Worm (Caenorhabditis elegans) whole organism, mixed stage, embryonic: ENCODE results near the gene R05G9.5.

Experiments
- bed-3 ChIP-seq: fragments of 200-800 bp; sonication (Bioruptor generic); optimal IDR thresholded peaks from 3 replicates; lab custom pipeline; 2018; ENCODE audit warnings: mild to moderate bottlenecking, missing genetic modification characterization, moderate library complexity, missing compliant biosample characterization
- blmp-1 ChIP-seq: fragments of 150-350 bp; optimal IDR thresholded peaks from 2 replicates; lab custom pipeline; 2014; ENCODE audit warnings: missing biosample characterization, missing genetic modification characterization
- ceh-83 ChIP-seq: fragments of 200-800 bp; sonication (Bioruptor generic); optimal IDR thresholded peaks from 2 replicates; lab custom pipeline; 2018; ENCODE audit warnings: mild to moderate bottlenecking, missing genetic modification characterization, missing compliant biosample characterization
- ces-1 ChIP-seq: fragments of 150-350 bp; optimal IDR thresholded peaks from 2 replicates; lab custom pipeline; 2014; ENCODE audit warnings: missing biosample characterization, missing genetic modification reagents, missing genetic modification characterization
- cnd-1 ChIP-seq: fragments of 200-800 bp; sonication (Bioruptor generic); optimal IDR thresholded peaks from 2 replicates; lab custom pipeline; 2018; ENCODE audit warnings: mild to moderate bottlenecking, missing genetic modification characterization, missing compliant biosample characterization
- drap-1 ChIP-seq: fragments of 200-800 bp; sonication (Bioruptor generic); optimal IDR thresholded peaks from 3 replicates; lab custom pipeline; 2018; ENCODE audit warnings: mild to moderate bottlenecking, missing genetic modification characterization, missing compliant biosample characterization
- elt-1 ChIP-seq: sonication (generic microtip); optimal IDR thresholded peaks from 2 replicates; lab custom pipeline; 2017; ENCODE audit warnings: missing genetic modification characterization, mild to moderate bottlenecking, missing compliant biosample characterization, antibody characterized with exemption, moderate library complexity, borderline replicate concordance; ENCODE audit not compliant: insufficient read depth
- elt-3 ChIP-seq: fragments of 150-350 bp; optimal IDR thresholded peaks from 2 replicates; lab custom pipeline; 2014; ENCODE audit warnings: missing biosample characterization, missing genetic modification characterization
- flh-1 ChIP-seq: fragments of 200-800 bp; sonication (Bioruptor generic); optimal IDR thresholded peaks from 2 replicates; lab custom pipeline; 2018; ENCODE audit warnings: mild to moderate bottlenecking, missing genetic modification characterization, moderate library complexity, missing compliant biosample characterization
- ham-2 ChIP-seq: fragments of 200-800 bp; sonication (Bioruptor generic); optimal IDR thresholded peaks from 2 replicates; lab custom pipeline; 2018; ENCODE audit warnings: mild to moderate bottlenecking, missing genetic modification characterization, missing compliant biosample characterization
- hlh-1 ChIP-seq: fragments of 150-350 bp; optimal IDR thresholded peaks from 2 replicates; lab custom pipeline; 2014; ENCODE audit warnings: missing biosample characterization, missing genetic modification reagents, missing genetic modification characterization
- lin-13 ChIP-seq: fragments of 150-350 bp; optimal IDR thresholded peaks from 2 replicates; lab custom pipeline; 2014; ENCODE audit warnings: missing biosample characterization, missing genetic modification characterization
- lin-32 ChIP-seq: fragments of 200-800 bp; sonication (Bioruptor generic); optimal IDR thresholded peaks from 2 replicates; lab custom pipeline; 2018; ENCODE audit warnings: mild to moderate bottlenecking, missing genetic modification characterization, missing compliant biosample characterization
- lsy-2 ChIP-seq: fragments of 150-350 bp; optimal IDR thresholded peaks from 2 replicates; lab custom pipeline; 2014; ENCODE audit warnings: missing biosample characterization, missing genetic modification characterization
- mep-1 ChIP-seq: fragments of 150-350 bp; optimal IDR thresholded peaks from 2 replicates; lab custom pipeline; 2017; ENCODE audit warnings: missing biosample characterization, missing genetic modification reagents, missing genetic modification characterization, inconsistent platforms
- mls-2 ChIP-seq: sonication (generic microtip); optimal IDR thresholded peaks from 2 replicates; lab custom pipeline; 2016; ENCODE audit warnings: mild to moderate bottlenecking, missing genetic modification characterization, moderate library complexity, missing compliant biosample characterization
- nhr-12 ChIP-seq: fragments of 150-350 bp; optimal IDR thresholded peaks from 2 replicates; lab custom pipeline; 2014; ENCODE audit warnings: missing biosample characterization, missing genetic modification characterization
- nhr-2 ChIP-seq: fragments of 150-350 bp; optimal IDR thresholded peaks from 2 replicates; lab custom pipeline; 2014; ENCODE audit warnings: missing biosample characterization, missing genetic modification characterization
- nhr-237 ChIP-seq: fragments of 150-350 bp; optimal IDR thresholded peaks from 2 replicates; lab custom pipeline; 2014; ENCODE audit warnings: missing biosample characterization, missing genetic modification characterization
- nhr-28 ChIP-seq: fragments of 150-350 bp; optimal IDR thresholded peaks from 2 replicates; lab custom pipeline; 2014; ENCODE audit warnings: missing biosample characterization, missing genetic modification characterization
- nhr-76 ChIP-seq: sonication (generic microtip); optimal IDR thresholded peaks from 2 replicates; lab custom pipeline; 2017; ENCODE audit warnings: missing biosample characterization, missing genetic modification characterization
- pha-4 ChIP-seq: fragments of 150-350 bp; optimal IDR thresholded peaks from 2 replicates; lab custom pipeline; 2018; ENCODE audit warnings: missing biosample characterization, missing genetic modification reagents, missing genetic modification characterization
- sem-2 ChIP-seq: fragments of 200-800 bp; sonication (Bioruptor generic); optimal IDR thresholded peaks from 2 replicates; lab custom pipeline; 2018; ENCODE audit warnings: mild to moderate bottlenecking, missing genetic modification characterization, missing compliant biosample characterization
- snpc-4 ChIP-seq: fragments of 150-350 bp; optimal IDR thresholded peaks from 2 replicates; lab custom pipeline; 2014; ENCODE audit warnings: missing biosample characterization, missing genetic modification characterization
- sptf-1 ChIP-seq: sonication (generic microtip); optimal IDR thresholded peaks from 2 replicates; lab custom pipeline; 2017; ENCODE audit warnings: mild to moderate bottlenecking, missing genetic modification characterization, moderate library complexity, missing compliant biosample characterization
- tbx-8 ChIP-seq: fragments of 200-800 bp; sonication (Bioruptor generic); optimal IDR thresholded peaks from 2 replicates; lab custom pipeline; 2018; ENCODE audit warnings: mild to moderate bottlenecking, missing genetic modification characterization, moderate library complexity, missing compliant biosample characterization
- unc-120 ChIP-seq: sonication (generic microtip); optimal IDR thresholded peaks from 2 replicates; lab custom pipeline; 2017; ENCODE audit warnings: missing genetic modification characterization, missing compliant biosample characterization; ENCODE audit not compliant: poor library complexity, severe bottlenecking
- unc-39 ChIP-seq: fragments of 150-350 bp; optimal IDR thresholded peaks from 2 replicates; lab custom pipeline; 2014; ENCODE audit warnings: missing biosample characterization, missing genetic modification characterization
- unc-62 ChIP-seq: fragments of 150-350 bp; optimal IDR thresholded peaks from 2 replicates; lab custom pipeline; 2014; ENCODE audit warnings: missing biosample characterization, missing genetic modification reagents, missing genetic modification characterization
- zip-8 ChIP-seq: fragments of 150-350 bp; optimal IDR thresholded peaks from 2 replicates; lab custom pipeline; 2014; ENCODE audit warnings: missing biosample characterization, missing genetic modification characterization
- ztf-11 ChIP-seq: fragments of 150-350 bp; optimal IDR thresholded peaks from 2 replicates; lab custom pipeline; 2014; ENCODE audit warnings: missing biosample characterization, missing genetic modification characterization

Gene R05G9.5

DNA sequence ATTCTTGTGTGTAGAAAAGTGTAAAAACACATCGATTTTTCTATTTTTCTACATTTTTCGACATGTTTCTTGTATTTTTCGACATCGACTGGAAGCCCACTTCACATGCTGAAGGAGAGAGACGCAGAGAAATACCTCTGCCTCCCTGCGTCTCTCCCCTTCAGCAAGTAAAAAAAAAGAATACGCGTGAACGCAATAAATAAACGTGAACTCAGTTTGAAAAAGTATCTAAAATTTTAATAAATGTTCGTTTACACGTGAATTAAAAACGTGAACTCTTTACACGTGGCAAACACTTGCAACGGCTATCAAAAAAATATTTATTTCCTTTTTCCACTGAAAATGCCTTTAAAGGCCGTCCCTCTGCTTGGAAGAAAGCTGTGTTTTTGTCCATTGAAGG is 2.8 kb upstream of the R05G9.5 start, which contains the start of gene R05G9.1:
R05G9.1 (plus strand) TSS at position 343 of the 400 bp plus-strand sequence.
- TF ChIP-seq nhr-237 (tag; lab: Kevin White, UChicago) = no peak
- TF ChIP-seq mep-1 (tag; lab: Kevin White, UChicago) = no peak
- TF ChIP-seq zip-8 (tag; lab: Kevin White, UChicago) = no peak

DNA sequence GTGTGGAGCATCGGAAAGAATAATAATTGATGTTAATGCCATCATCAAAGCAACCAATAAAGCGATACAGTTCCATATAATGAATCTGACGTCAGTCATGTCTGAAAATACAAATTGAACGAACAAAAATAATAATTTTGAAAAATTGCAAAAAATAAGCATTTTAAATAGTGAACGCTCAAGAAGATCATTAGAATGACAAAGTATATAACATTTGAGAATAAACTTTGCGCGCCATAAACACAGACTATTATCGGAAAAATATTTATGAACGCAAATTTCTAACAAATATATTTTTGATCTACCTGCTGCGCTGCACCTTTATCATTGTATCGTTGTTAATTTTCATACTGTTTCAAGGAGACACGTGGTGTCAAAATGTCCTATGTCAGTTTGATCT is 1.4 kb upstream of the R05G9.5 start, which contains the start of gene R05G9.3:
R05G9.3 (minus strand) TSS at position 101 of the 400 bp plus-strand sequence.
- TF ChIP-seq flh-1 (GFP tag; lab: Kevin White, UChicago) (no peak), mls-2 (tag; lab: Kevin White, UChicago) (no peak), lin-13 (no peak), lsy-2 (no peak), unc-120 (tag; lab: Kevin White, UChicago) (no peak), ces-1 (GFP tag; lab: Kevin White, UChicago) (no peak), nhr-28 (tag; lab: Kevin White, UChicago) (no peak), elt-1 (tag; lab: Kevin White, UChicago) (no peak), nhr-12 (tag; lab: Kevin White, UChicago) (no peak), elt-3 (tag; lab: Kevin White, UChicago) (no peak), nhr-2 (tag; lab: Kevin White, UChicago) (no peak), cnd-1 (tag; lab: Kevin White, UChicago) (no peak), unc-39 (no peak), tbx-8 (GFP tag; lab: Kevin White, UChicago) (no peak), pha-4 (no peak), sptf-1 (tag; lab: Kevin White, UChicago) (no peak), drap-1 (GFP tag; lab: Kevin White, UChicago) (no peak), hlh-1 (tag; lab: Kevin White, UChicago) (no peak), sem-2 (GFP tag; lab: Kevin White, UChicago) (no peak)

DNA sequence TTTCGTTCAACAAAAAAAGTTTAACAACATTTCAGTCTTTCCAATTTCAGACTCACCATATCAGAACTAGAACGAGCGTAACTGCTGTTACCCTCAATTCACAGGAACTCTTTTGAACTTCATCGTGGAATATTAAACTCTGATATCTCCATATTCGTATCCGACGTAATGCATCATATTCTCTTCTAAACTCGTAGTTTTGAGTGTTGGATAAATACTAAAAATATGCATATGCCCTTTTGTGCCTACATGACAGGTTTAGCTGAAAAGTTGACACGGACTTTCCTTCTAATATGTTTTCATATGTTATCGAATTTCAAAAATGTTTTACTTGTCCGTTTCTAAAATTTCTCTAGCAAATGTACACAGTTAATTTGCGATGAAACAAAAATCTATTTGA is 994 bp downstream of the R05G9.5 start, which contains the start of gene twk-49:
twk-49 (minus strand) TSS at position 101 of the 400 bp plus-strand sequence.
- TF ChIP-seq mls-2 (tag; lab: Kevin White, UChicago) (no peak), ceh-83 (GFP tag; lab: Kevin White, UChicago) (no peak), nhr-12 (tag; lab: Kevin White, UChicago) (no peak), nhr-76 (tag; lab: Kevin White, UChicago) (no peak), flh-1 (GFP tag; lab: Kevin White, UChicago) (no peak), lin-13 (no peak), lin-32 (no peak), sem-2 (GFP tag; lab: Kevin White, UChicago) (no peak), unc-62 (GFP tag; lab: Kevin White, UChicago) (no peak), nhr-2 (tag; lab: Kevin White, UChicago) (no peak), ham-2 (GFP tag; lab: Kevin White, UChicago) (no peak), bed-3 (GFP tag; lab: Kevin White, UChicago) (no peak), ztf-11 (tag; lab: Kevin White, UChicago) (no peak)

DNA sequence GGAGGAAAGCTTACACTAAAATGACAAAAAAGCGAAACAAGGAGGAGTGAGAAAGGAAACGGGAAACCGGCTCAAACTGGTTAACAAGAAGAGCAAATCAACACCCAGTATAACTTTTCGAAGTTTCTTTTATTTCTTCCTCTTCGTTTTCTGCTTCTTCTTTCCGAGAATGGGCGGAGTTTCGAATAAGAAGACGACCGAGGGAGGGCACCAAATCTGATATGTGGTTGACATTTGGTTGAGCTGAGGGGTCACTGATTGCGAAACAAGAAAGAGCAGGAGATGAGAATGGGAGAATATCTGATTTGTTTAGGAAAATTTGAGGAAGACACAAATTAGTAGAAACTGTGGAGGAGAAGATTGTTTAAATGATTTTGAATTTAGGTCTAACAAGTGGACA is 1.5 kb downstream of the R05G9.5 start:
- TF ChIP-seq sptf-1 (tag; lab: Kevin White, UChicago) = no peak
- no peak for TF ChIP-seq lsy-2
- TF ChIP-seq ces-1 (GFP tag; lab: Kevin White, UChicago) = peak; percentile 52

DNA sequence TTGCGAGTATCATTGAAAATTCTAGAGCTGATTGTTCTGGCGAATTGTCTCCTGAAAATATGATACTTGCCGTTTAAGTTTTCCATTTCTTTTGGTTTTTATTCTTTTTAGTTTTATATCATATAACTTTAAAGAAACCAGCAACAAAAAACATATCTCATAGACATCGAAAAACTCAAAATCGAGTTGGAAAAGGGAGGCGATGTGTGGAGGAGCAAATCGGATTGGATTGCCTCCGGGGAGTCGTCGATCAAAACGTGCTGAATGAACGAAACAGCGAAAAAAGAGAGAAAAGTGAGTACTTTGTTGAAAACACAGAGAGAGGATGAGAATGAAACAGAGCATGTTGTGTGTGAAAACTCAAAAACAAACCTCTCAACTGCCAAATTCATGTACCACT is 2.9 kb downstream of the R05G9.5 start:
- peak; percentile 34 for TF ChIP-seq ces-1 (GFP tag; lab: Kevin White, UChicago)
- no peak for TF ChIP-seq mls-2 (tag; lab: Kevin White, UChicago)
- TF ChIP-seq, all 35 proteins: peak for 1

DNA sequence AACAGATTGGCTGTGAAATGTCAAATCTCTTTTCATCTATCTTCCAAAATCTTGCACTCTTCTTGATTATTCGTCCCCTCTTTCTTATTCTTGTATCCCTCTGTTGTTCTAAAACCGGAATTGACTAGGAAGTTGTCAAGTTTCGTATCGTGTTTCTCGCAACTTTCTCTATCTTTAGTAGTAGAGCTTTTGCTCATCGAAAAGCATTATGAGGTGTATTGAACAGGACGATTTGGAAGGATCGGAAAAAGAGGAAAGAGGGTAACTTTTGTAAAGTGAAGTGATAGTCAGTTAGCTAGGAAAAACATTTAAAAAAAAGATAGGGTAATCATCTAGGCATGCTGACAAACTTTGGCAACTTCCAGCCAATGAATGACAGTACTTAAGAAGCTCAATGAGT is 3.6 kb downstream of the R05G9.5 start:
- TF ChIP-seq unc-120 (tag; lab: Kevin White, UChicago) = no peak
- TF ChIP-seq flh-1 (GFP tag; lab: Kevin White, UChicago) = no peak
- TF ChIP-seq sptf-1 (tag; lab: Kevin White, UChicago) = no peak
- no peak for TF ChIP-seq elt-3 (tag; lab: Kevin White, UChicago)
- no peak for TF ChIP-seq lin-32
- no peak for TF ChIP-seq blmp-1 (tag; lab: Kevin White, UChicago)
- TF ChIP-seq tbx-8 (GFP tag; lab: Kevin White, UChicago) = no peak
- no peak for TF ChIP-seq zip-8 (tag; lab: Kevin White, UChicago)
- TF ChIP-seq drap-1 (GFP tag; lab: Kevin White, UChicago) = no peak
- no peak for TF ChIP-seq sem-2 (GFP tag; lab: Kevin White, UChicago)
- TF ChIP-seq snpc-4 (tag; lab: Kevin White, UChicago) = no peak
